Worm (Caenorhabditis elegans) whole organism, late embryonic: Measurements from ENCODE around the gene nhr-146.

Experiments used
- F13H6.1 ChIP-seq: sonication (generic microtip); optimal IDR thresholded peaks from 2 replicates; lab custom pipeline; 2016; ENCODE audit warnings: missing genetic modification characterization, missing compliant biosample characterization
- K02D7.2 ChIP-seq: sonication (generic microtip); optimal IDR thresholded peaks from 2 replicates; lab custom pipeline; 2017; ENCODE audit warnings: mild to moderate bottlenecking, missing genetic modification characterization, missing compliant biosample characterization
- K09A11.1 ChIP-seq: sonication (generic microtip); optimal IDR thresholded peaks from 2 replicates; lab custom pipeline; 2017; ENCODE audit warnings: antibody characterized with exemption, mild to moderate bottlenecking, missing genetic modification characterization, missing compliant biosample characterization; ENCODE audit not compliant: insufficient read depth
- T23F11.4 ChIP-seq: fragments of 200-800 bp; sonication (Bioruptor generic); optimal IDR thresholded peaks from 2 replicates; lab custom pipeline; 2018; ENCODE audit warnings: mild to moderate bottlenecking, missing genetic modification characterization, missing compliant biosample characterization
- Y22D7AL.16 ChIP-seq: sonication (generic microtip); optimal IDR thresholded peaks from 2 replicates; lab custom pipeline; 2016; ENCODE audit warnings: missing genetic modification characterization, missing compliant biosample characterization
- ama-1 ChIP-seq: fragments of 150-350 bp; optimal IDR thresholded peaks from 2 replicates; lab custom pipeline; 2014
- ceh-14 ChIP-seq: sonication (generic microtip); optimal IDR thresholded peaks from 2 replicates; lab custom pipeline; 2016; ENCODE audit warnings: missing genotype, missing genetic modification characterization, missing compliant biosample characterization
- ceh-18 ChIP-seq: sonication (generic microtip); optimal IDR thresholded peaks from 2 replicates; lab custom pipeline; 2016; ENCODE audit warnings: missing genetic modification characterization, missing compliant biosample characterization
- ceh-19 ChIP-seq: fragments of 200-800 bp; sonication (Bioruptor generic); optimal IDR thresholded peaks from 2 replicates; lab custom pipeline; 2018; ENCODE audit warnings: mild to moderate bottlenecking, missing genetic modification characterization, missing compliant biosample characterization
- ceh-22 ChIP-seq: sonication (generic microtip); optimal IDR thresholded peaks from 2 replicates; lab custom pipeline; 2017; ENCODE audit warnings: missing biosample characterization, missing genetic modification characterization
- ceh-24 ChIP-seq: sonication (generic microtip); optimal IDR thresholded peaks from 2 replicates; lab custom pipeline; 2016; ENCODE audit warnings: mild to moderate bottlenecking, missing genetic modification characterization, missing compliant biosample characterization
- ceh-31 ChIP-seq: sonication (generic microtip); optimal IDR thresholded peaks from 2 replicates; lab custom pipeline; 2016; ENCODE audit warnings: missing genetic modification characterization, missing compliant biosample characterization
- ceh-45 ChIP-seq: fragments of 200-800 bp; sonication (Bioruptor generic); IDR thresholded peaks from 2 replicates; pipeline ENCODE4 v1.3.6; 2022; ENCODE audit warnings: missing genetic modification reagents, missing genetic modification characterization, missing compliant biosample characterization
- ceh-48 ChIP-seq: sonication (generic microtip); optimal IDR thresholded peaks from 2 replicates; lab custom pipeline; 2016; ENCODE audit warnings: missing genetic modification characterization, inconsistent platforms, missing compliant biosample characterization
- ceh-6 ChIP-seq: fragments of 200-800 bp; sonication (Bioruptor generic); optimal IDR thresholded peaks from 2 replicates; lab custom pipeline; 2018; ENCODE audit warnings: mild to moderate bottlenecking, missing genetic modification characterization, missing compliant biosample characterization
- ceh-9 ChIP-seq: sonication (generic microtip); optimal IDR thresholded peaks from 2 replicates; lab custom pipeline; 2016; ENCODE audit warnings: mild to moderate bottlenecking, missing genetic modification characterization, inconsistent platforms, missing compliant biosample characterization
- che-1 ChIP-seq: sonication (generic microtip); optimal IDR thresholded peaks from 2 replicates; lab custom pipeline; 2016; ENCODE audit warnings: mild to moderate bottlenecking, missing genetic modification characterization, missing compliant biosample characterization
- dmd-4 ChIP-seq: sonication (generic microtip); optimal IDR thresholded peaks from 2 replicates; lab custom pipeline; 2016; ENCODE audit warnings: borderline replicate concordance, missing genetic modification characterization, missing compliant biosample characterization
- dve-1 ChIP-seq: sonication (generic microtip); optimal IDR thresholded peaks from 2 replicates; lab custom pipeline; 2017; ENCODE audit warnings: antibody characterized with exemption, mild to moderate bottlenecking, missing genetic modification characterization, missing compliant biosample characterization
- elt-2 ChIP-seq: sonication (generic microtip); optimal IDR thresholded peaks from 2 replicates; lab custom pipeline; 2016; ENCODE audit warnings: missing genetic modification reagents, missing genetic modification characterization, missing compliant biosample characterization
- fax-1 ChIP-seq: sonication (generic microtip); optimal IDR thresholded peaks from 2 replicates; lab custom pipeline; 2016; ENCODE audit warnings: missing genotype, missing genetic modification characterization, missing compliant biosample characterization
- fkh-10 ChIP-seq: fragments of 150-350 bp; optimal IDR thresholded peaks from 2 replicates; lab custom pipeline; 2014; ENCODE audit warnings: missing biosample characterization, missing genetic modification reagents, missing genetic modification characterization
- fkh-6 ChIP-seq: sonication (generic microtip); optimal IDR thresholded peaks from 2 replicates; lab custom pipeline; 2016; ENCODE audit warnings: missing genetic modification characterization, missing compliant biosample characterization
- gmeb-2 ChIP-seq: sonication (generic microtip); optimal IDR thresholded peaks from 2 replicates; lab custom pipeline; 2016; ENCODE audit warnings: missing genetic modification characterization, inconsistent platforms, missing compliant biosample characterization
- hlh-13 ChIP-seq: fragments of 200-800 bp; sonication (Bioruptor generic); optimal IDR thresholded peaks from 2 replicates; lab custom pipeline; 2018; ENCODE audit warnings: mild to moderate bottlenecking, missing genetic modification characterization, missing compliant biosample characterization
- hlh-15 ChIP-seq: sonication (generic microtip); optimal IDR thresholded peaks from 2 replicates; lab custom pipeline; 2016; ENCODE audit warnings: missing genetic modification characterization, missing compliant biosample characterization
- hlh-30 ChIP-seq: sonication (generic microtip); optimal IDR thresholded peaks from 2 replicates; lab custom pipeline; 2017; ENCODE audit warnings: antibody characterized with exemption, missing genetic modification characterization, missing compliant biosample characterization; ENCODE audit not compliant: insufficient read depth
- hlh-6 ChIP-seq: sonication (generic microtip); optimal IDR thresholded peaks from 2 replicates; lab custom pipeline; 2016; ENCODE audit warnings: missing genotype, missing genetic modification characterization, missing compliant biosample characterization
- hlh-8 ChIP-seq: sonication (generic microtip); optimal IDR thresholded peaks from 2 replicates; lab custom pipeline; 2016; ENCODE audit warnings: missing genotype, missing genetic modification characterization, missing compliant biosample characterization
- lim-6 ChIP-seq: sonication (generic microtip); optimal IDR thresholded peaks from 2 replicates; lab custom pipeline; 2016; ENCODE audit warnings: missing genetic modification characterization, missing compliant biosample characterization
- lin-11 ChIP-seq: fragments of 200-800 bp; sonication (Bioruptor generic); optimal IDR thresholded peaks from 2 replicates; lab custom pipeline; 2018; ENCODE audit warnings: mild to moderate bottlenecking, missing genetic modification characterization, missing compliant biosample characterization
- madf-2 ChIP-seq: sonication (generic microtip); optimal IDR thresholded peaks from 2 replicates; lab custom pipeline; 2017; ENCODE audit warnings: missing genetic modification characterization, missing compliant biosample characterization
- mec-3 ChIP-seq: sonication (generic microtip); optimal IDR thresholded peaks from 2 replicates; lab custom pipeline; 2016; ENCODE audit warnings: borderline replicate concordance, missing genetic modification characterization, missing compliant biosample characterization
- nfya-1 ChIP-seq: sonication (generic microtip); optimal IDR thresholded peaks from 2 replicates; lab custom pipeline; 2017; ENCODE audit warnings: missing genetic modification characterization, mild to moderate bottlenecking, missing compliant biosample characterization, antibody characterized with exemption, moderate library complexity
- odd-2 ChIP-seq: sonication (generic microtip); optimal IDR thresholded peaks from 2 replicates; lab custom pipeline; 2017; ENCODE audit warnings: antibody characterized with exemption, mild to moderate bottlenecking, missing genetic modification characterization, missing compliant biosample characterization
- pat-9 ChIP-seq: fragments of 200-800 bp; sonication (Bioruptor generic); optimal IDR thresholded peaks from 2 replicates; lab custom pipeline; 2018; ENCODE audit warnings: mild to moderate bottlenecking, missing genetic modification characterization, moderate library complexity, missing compliant biosample characterization
- pax-1 ChIP-seq: fragments of 150-350 bp; optimal IDR thresholded peaks from 2 replicates; lab custom pipeline; 2014; ENCODE audit warnings: missing biosample characterization, missing genetic modification characterization
- pha-2 ChIP-seq: sonication (generic microtip); optimal IDR thresholded peaks from 2 replicates; lab custom pipeline; 2017; ENCODE audit warnings: mild to moderate bottlenecking, missing genetic modification characterization, missing compliant biosample characterization
- pha-4 ChIP-seq: fragments of 150-350 bp; optimal IDR thresholded peaks from 2 replicates; lab custom pipeline; 2018; ENCODE audit warnings: missing biosample characterization, missing genetic modification reagents, missing genetic modification characterization
- ref-2 ChIP-seq: sonication (generic microtip); optimal IDR thresholded peaks from 2 replicates; lab custom pipeline; 2016; ENCODE audit warnings: missing genetic modification characterization, missing compliant biosample characterization
- rnt-1 ChIP-seq: sonication (generic microtip); optimal IDR thresholded peaks from 2 replicates; lab custom pipeline; 2016; ENCODE audit warnings: missing genetic modification characterization, missing compliant biosample characterization
- sdc-2 ChIP-seq: sonication (generic microtip); optimal IDR thresholded peaks from 2 replicates; lab custom pipeline; 2016; ENCODE audit warnings: missing genotype, missing genetic modification characterization, missing compliant biosample characterization
- sox-2 ChIP-seq: fragments of 200-800 bp; sonication (Bioruptor generic); IDR thresholded peaks from 2 replicates; pipeline ENCODE4 v1.3.6; 2022; ENCODE audit warnings: missing genetic modification reagents, missing genetic modification characterization, missing compliant biosample characterization
- sox-4 ChIP-seq: sonication (generic microtip); optimal IDR thresholded peaks from 2 replicates; lab custom pipeline; 2017; ENCODE audit warnings: mild to moderate bottlenecking, missing genetic modification characterization, inconsistent platforms, missing compliant biosample characterization
- syd-9 ChIP-seq: sonication (generic microtip); optimal IDR thresholded peaks from 2 replicates; lab custom pipeline; 2016; ENCODE audit warnings: mild to moderate bottlenecking, missing genetic modification characterization, moderate library complexity, missing compliant biosample characterization
- tbx-2 ChIP-seq: sonication (generic microtip); optimal IDR thresholded peaks from 2 replicates; lab custom pipeline; 2016; ENCODE audit warnings: missing genetic modification characterization, missing compliant biosample characterization
- tbx-7 ChIP-seq: sonication (generic microtip); optimal IDR thresholded peaks from 2 replicates; lab custom pipeline; 2016; ENCODE audit warnings: missing genotype, missing genetic modification characterization, missing compliant biosample characterization
- ttx-3 ChIP-seq: sonication (generic microtip); optimal IDR thresholded peaks from 2 replicates; lab custom pipeline; 2016; ENCODE audit warnings: missing genetic modification reagents, missing genetic modification characterization, missing compliant biosample characterization
- unc-42 ChIP-seq: sonication (generic microtip); optimal IDR thresholded peaks from 2 replicates; lab custom pipeline; 2016; ENCODE audit warnings: missing genotype, missing genetic modification characterization, missing compliant biosample characterization
- unc-55 ChIP-seq: sonication (generic microtip); optimal IDR thresholded peaks from 2 replicates; lab custom pipeline; 2017; ENCODE audit warnings: missing biosample characterization, missing genetic modification reagents, missing genetic modification characterization
- zip-5 ChIP-seq: sonication (generic microtip); optimal IDR thresholded peaks from 2 replicates; lab custom pipeline; 2016; ENCODE audit warnings: missing genetic modification characterization, missing compliant biosample characterization
- ztf-16 ChIP-seq: sonication (generic microtip); optimal IDR thresholded peaks from 2 replicates; lab custom pipeline; 2017; ENCODE audit warnings: missing genetic modification characterization, missing compliant biosample characterization

The nhr-146 gene

ce11 chrIV:1659045-1659741, 32.6 kb downstream of the nhr-146 start, which contains the start of gene rps-28:
rps-28 (plus strand) TSS chrIV:1659691.
- TF ChIP-seq F13H6.1 (tag; lab: Kevin White, UChicago) (peak; percentile 84), pha-4 (tag; lab: Kevin White, UChicago) (no peak), ceh-31 (tag; lab: Kevin White, UChicago) (peak; percentile 95), ama-1 (lab: Kevin White, UChicago) (no peak), hlh-15 (tag; lab: Kevin White, UChicago) (no peak), tbx-7 (peak; percentile 46), pha-2 (tag; lab: Kevin White, UChicago) (peak; percentile 80), nfya-1 (tag; lab: Kevin White, UChicago) (peak; percentile 99), ceh-45 (GFP tag; lab: Robert Waterston, UW) (peak; percentile 70), fkh-6 (peak; percentile 78), ceh-18 (tag; lab: Kevin White, UChicago) (peak; percentile 98), sox-4 (peak; percentile 77), Y22D7AL.16 (tag; lab: Kevin White, UChicago) (peak; percentile 73), hlh-13 (peak; percentile 39), ref-2 (tag; lab: Kevin White, UChicago) (peak; percentile 95), odd-2 (tag; lab: Kevin White, UChicago) (peak; percentile 53), ceh-9 (tag; lab: Kevin White, UChicago) (no peak), syd-9 (tag; lab: Kevin White, UChicago) (peak; percentile 80), mec-3 (tag; lab: Kevin White, UChicago) (no peak), hlh-6 (tag; lab: Kevin White, UChicago) (peak; percentile 42), elt-2 (tag; lab: Kevin White, UChicago) (peak; percentile 97), che-1 (tag; lab: Kevin White, UChicago) (peak; percentile 69), ceh-48 (tag; lab: Kevin White, UChicago) (peak; percentile 76), dmd-4 (tag; lab: Kevin White, UChicago) (no peak), pax-1 (tag; lab: Kevin White, UChicago) (peak; percentile 87), dve-1 (tag; lab: Kevin White, UChicago) (peak; percentile 92), pat-9 (tag; lab: Kevin White, UChicago) (peak; percentile 77), rnt-1 (tag; lab: Kevin White, UChicago) (peak; percentile 97), hlh-8 (tag; lab: Kevin White, UChicago) (peak; percentile 61), ttx-3 (tag; lab: Kevin White, UChicago) (peak; percentile 85), zip-5 (tag; lab: Kevin White, UChicago) (peak; percentile 77), T23F11.4 (peak; percentile 77), sdc-2 (peak; percentile 50), unc-55 (GFP tag; lab: Kevin White, UChicago) (peak; percentile 79), hlh-30 (tag; lab: Kevin White, UChicago) (peak; percentile 64), gmeb-2 (tag; lab: Kevin White, UChicago) (peak; percentile 68), ceh-19 (GFP tag; lab: Kevin White, UChicago) (peak; percentile 84), K02D7.2 (tag; lab: Kevin White, UChicago) (peak; percentile 61), ceh-22 (tag; lab: Kevin White, UChicago) (no peak), K09A11.1 (peak; percentile 94), ztf-16 (tag; lab: Kevin White, UChicago) (peak; percentile 91), fkh-10 (GFP tag; lab: Kevin White, UChicago) (peak; percentile 25), ceh-14 (tag; lab: Kevin White, UChicago) (peak; percentile 97), ceh-24 (tag; lab: Kevin White, UChicago) (no peak), fax-1 (peak; percentile 73), ceh-6 (GFP tag; lab: Kevin White, UChicago) (peak; percentile 61), tbx-2 (tag; lab: Kevin White, UChicago) (peak; percentile 98), sox-2 (peak; percentile 78), lim-6 (tag; lab: Kevin White, UChicago) (peak; percentile 53), madf-2 (tag; lab: Kevin White, UChicago) (peak; percentile 73), unc-42 (tag; lab: Kevin White, UChicago) (peak; percentile 98), lin-11 (tag; lab: Kevin White, UChicago) (peak; percentile 49)
